Fruit fly (Drosophila melanogaster): ENCODE data around the gene Atg14.

DNA sequence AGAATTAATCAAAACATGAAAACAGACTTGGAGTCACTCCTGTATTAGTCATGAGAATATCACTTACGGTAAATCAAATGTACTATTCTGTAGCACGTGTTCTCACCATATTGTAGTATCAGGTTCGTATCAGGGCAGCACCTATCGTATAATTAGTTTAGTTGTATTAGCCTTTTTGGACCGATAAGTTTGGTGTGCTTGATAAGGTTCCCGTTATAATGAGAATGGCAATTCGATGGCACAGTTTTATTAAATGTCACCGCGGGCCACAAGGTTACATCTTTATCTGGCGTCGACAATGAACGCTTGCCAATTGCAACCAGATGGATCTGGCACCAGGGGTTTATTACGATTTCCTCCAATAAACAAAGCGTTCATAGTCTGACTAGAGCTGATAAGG is 42.5 kb downstream of the Atg14 start:
- TF ChIP-seq Hr38 (GFP tag; optimal IDR thresholded peaks at IDR 0.05) (no peak), pdm3 (GFP tag; optimal IDR thresholded peaks at IDR 0.05) (no peak), CG16779 (tag; optimal IDR thresholded peaks at IDR 0.05) (no peak)

Data from whole organism, prepupa.